Worm (Caenorhabditis elegans): ENCODE data around the gene C56E6.2.

C56E6.2 gene

ce11 chrII:6491187-6491586 lies 33.5 kb upstream of the C56E6.2 start:
- TF ChIP-seq egl-44 (GFP tag; IDR thresholded peaks at IDR 0.05) = 0 out of 2 replicates have a peak, but pooled peaks have one; percentile 48
- no peak for TF ChIP-seq F10E7.11 (tag; optimal IDR thresholded peaks at IDR 0.05)
- TF ChIP-seq B0019.2 (GFP tag; conservative IDR thresholded peaks at IDR 0.05) = peak; percentile 44; the same call in 1 of the 2 replicates
- peak; percentile 63; the same call in 1 of the 2 replicates for TF ChIP-seq hsf-1 (GFP tag; IDR thresholded peaks at IDR 0.05)
- no peak for TF ChIP-seq hlh-12 (tag; optimal IDR thresholded peaks at IDR 0.05)
- TF ChIP-seq F23B12.7 (tag; optimal IDR thresholded peaks at IDR 0.05; ENCODE audit: insufficient read depth) = peak; percentile 82
- no peak for TF ChIP-seq lin-40 (tag; optimal IDR thresholded peaks at IDR 0.05)
- peak; percentile 51 for TF ChIP-seq hmg-1.2 (GFP tag; IDR thresholded peaks at IDR 0.05)
- no peak for TF ChIP-seq efl-1 (GFP tag; optimal IDR thresholded peaks at IDR 0.05)
- no peak for TF ChIP-seq K11D2.4 (GFP tag; IDR thresholded peaks at IDR 0.05)
- TF ChIP-seq ceh-100 (GFP tag; IDR thresholded peaks at IDR 0.05) = peak; percentile 49
- no peak for TF ChIP-seq ets-4 (GFP tag; optimal IDR thresholded peaks at IDR 0.05)
- peak; percentile 49 for TF ChIP-seq die-1 (tag; optimal IDR thresholded peaks at IDR 0.05)
- no peak for TF ChIP-seq unc-62 (GFP tag; optimal IDR thresholded peaks at IDR 0.05)
- no peak for TF ChIP-seq nfya-2 (GFP tag; IDR thresholded peaks at IDR 0.05)
- TF ChIP-seq ztf-6 (GFP tag; IDR thresholded peaks at IDR 0.05) = no peak
- TF ChIP-seq aptf-3 (GFP tag; IDR thresholded peaks at IDR 0.05) = no peak
- TF ChIP-seq chd-7 (tag; optimal IDR thresholded peaks at IDR 0.05) = no peak
- TF ChIP-seq lin-54 (GFP tag; optimal IDR thresholded peaks at IDR 0.05) = peak; percentile 69
- no peak; the same call in 1 of the 2 replicates for TF ChIP-seq Y53F4B.3 (GFP tag; IDR thresholded peaks at IDR 0.05)
- TF ChIP-seq mcd-1 (GFP tag; IDR thresholded peaks at IDR 0.05) = no peak
- peak; percentile 28; the same call in 1 of the 2 replicates for TF ChIP-seq B0336.3 (GFP tag; IDR thresholded peaks at IDR 0.05)
- peak; percentile 6 for TF ChIP-seq T07F8.4 (tag; optimal IDR thresholded peaks at IDR 0.05)
- no peak for TF ChIP-seq ceh-27 (GFP tag; optimal IDR thresholded peaks at IDR 0.05)
- TF ChIP-seq let-607 (tag; optimal IDR thresholded peaks at IDR 0.05) = no peak
- TF ChIP-seq nhr-179 (tag; optimal IDR thresholded peaks at IDR 0.05) = no peak
- peak; percentile 39 for TF ChIP-seq xnd-1 (tag; optimal IDR thresholded peaks at IDR 0.05)
- no peak for TF ChIP-seq nhr-27 (tag; optimal IDR thresholded peaks at IDR 0.05)
- no peak for TF ChIP-seq F52B5.7 (tag; optimal IDR thresholded peaks at IDR 0.05)
- TF ChIP-seq ztf-26 (tag; optimal IDR thresholded peaks at IDR 0.05) = no peak
- no peak for TF ChIP-seq snpc-4 (GFP tag; optimal IDR thresholded peaks at IDR 0.05)
- TF ChIP-seq snpc-4 (tag; optimal IDR thresholded peaks at IDR 0.05) = no peak
- no peak for TF ChIP-seq lin-35 (GFP tag; optimal IDR thresholded peaks at IDR 0.05)
- peak; percentile 81 for TF ChIP-seq athp-1 (tag; optimal IDR thresholded peaks at IDR 0.05)
- no peak for TF ChIP-seq egrh-3 (GFP tag; IDR thresholded peaks at IDR 0.05)
- 0 out of 2 replicates have a peak, but pooled peaks have one; percentile 59 for TF ChIP-seq cebp-2 (GFP tag; IDR thresholded peaks at IDR 0.05)
- peak; percentile 42 for TF ChIP-seq snpc-3.4 (tag; optimal IDR thresholded peaks at IDR 0.05)
- no peak for TF ChIP-seq zim-3 (tag; optimal IDR thresholded peaks at IDR 0.05)
- no peak for TF ChIP-seq ztf-22 (GFP tag; optimal IDR thresholded peaks at IDR 0.05)
- TF ChIP-seq nhr-90 (tag; optimal IDR thresholded peaks at IDR 0.05) = no peak
- TF ChIP-seq hrde-1 (tag; optimal IDR thresholded peaks at IDR 0.05; ENCODE audit: borderline replicate concordance) = peak; percentile 81
- no peak for TF ChIP-seq ztf-28 (GFP tag; IDR thresholded peaks at IDR 0.05)
- TF ChIP-seq hmg-20 (GFP tag; IDR thresholded peaks at IDR 0.05) = no peak
- TF ChIP-seq mes-4 (tag; optimal IDR thresholded peaks at IDR 0.05) = peak; percentile 27
- TF ChIP-seq F33H1.4 (GFP tag; IDR thresholded peaks at IDR 0.05) = peak; percentile 88
- TF ChIP-seq F39B2.1 (GFP tag; IDR thresholded peaks at IDR 0.05) = no peak
- peak; percentile 88 for TF ChIP-seq Y95B8A.8 (GFP tag; IDR thresholded peaks at IDR 0.05)
- TF ChIP-seq fkh-3 (tag; optimal IDR thresholded peaks at IDR 0.05) = no peak
- TF ChIP-seq lin-26 (GFP tag; IDR thresholded peaks at IDR 0.05) = peak; percentile 73
